Fruit fly (Drosophila melanogaster): ENCODE measurements around the gene CG33946.

The CG33946 gene

DNA sequence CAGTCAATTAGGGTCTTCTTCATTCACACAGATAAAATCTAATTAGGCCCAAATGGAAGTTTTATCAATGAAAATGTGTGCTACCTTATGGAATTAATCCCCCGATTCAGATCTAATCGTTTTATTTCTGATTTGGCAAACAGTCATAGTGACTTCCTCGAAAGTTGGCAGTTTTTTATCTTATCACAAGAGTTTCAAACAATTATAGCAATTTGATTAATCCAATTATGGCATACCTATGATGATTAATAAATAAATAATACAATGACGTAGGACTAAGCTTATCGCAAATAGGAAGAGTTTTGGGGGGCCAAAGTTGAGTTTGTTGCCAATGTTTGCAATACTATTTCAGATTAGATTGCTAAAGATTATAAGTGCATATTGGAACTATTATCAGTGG, 40.9 kb downstream of the CG33946 start:
- no peak for TF ChIP-seq lola (GFP tag; optimal IDR thresholded peaks at IDR 0.05)
- no peak for TF ChIP-seq jim (GFP tag; optimal IDR thresholded peaks at IDR 0.05)
- no peak for TF ChIP-seq CG32264 (GFP tag; optimal IDR thresholded peaks at IDR 0.05)
- no peak for TF ChIP-seq dl (GFP tag; optimal IDR thresholded peaks at IDR 0.05; ENCODE audit: insufficient read depth in 1 of 2, partially characterized antibody in 2 of 2)
- TF ChIP-seq sv (GFP tag; optimal IDR thresholded peaks at IDR 0.05) = no peak
- no peak for TF ChIP-seq sage (GFP tag; optimal IDR thresholded peaks at IDR 0.05)
- TF ChIP-seq br (GFP tag; optimal IDR thresholded peaks at IDR 0.05) = no peak
- TF ChIP-seq Abd-B (GFP tag; optimal IDR thresholded peaks at IDR 0.05) = no peak
- no peak for TF ChIP-seq Sp1 (GFP tag; optimal IDR thresholded peaks at IDR 0.05)
- TF ChIP-seq Hr83 (GFP tag; optimal IDR thresholded peaks at IDR 0.05; ENCODE audit: poor library complexity, severe bottlenecking) = no peak
- TF ChIP-seq CrebA (GFP tag; optimal IDR thresholded peaks at IDR 0.05; ENCODE audit: borderline replicate concordance) = no peak
- TF ChIP-seq h (GFP tag; optimal IDR thresholded peaks at IDR 0.05) = no peak

DNA sequence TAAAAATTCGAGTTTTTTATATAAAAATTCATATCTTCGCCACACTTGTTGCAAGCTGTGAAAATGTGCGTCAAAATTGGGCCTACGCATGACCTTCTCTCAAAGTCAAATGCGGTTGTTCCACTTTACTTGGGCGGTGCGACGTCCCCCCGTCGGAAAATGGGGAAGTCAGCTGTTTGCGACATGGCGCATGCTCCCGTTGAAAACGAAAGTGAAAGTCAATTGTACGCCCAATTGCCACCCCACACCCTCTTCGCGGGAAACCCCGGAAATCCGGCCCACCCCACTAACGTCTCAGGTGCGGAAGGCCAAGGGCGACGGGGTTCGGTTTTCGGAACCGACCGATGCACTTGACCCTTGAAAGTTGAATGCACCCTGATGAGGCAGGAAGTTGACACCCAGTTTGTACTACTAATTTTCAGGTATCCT, 41.7 kb downstream of the CG33946 start:
- TF ChIP-seq Rel (GFP tag; optimal IDR thresholded peaks at IDR 0.05) (no peak), Rel (tag; optimal IDR thresholded peaks at IDR 0.05) (peak; percentile 68), br (GFP tag; optimal IDR thresholded peaks at IDR 0.05) (no peak)

DNA sequence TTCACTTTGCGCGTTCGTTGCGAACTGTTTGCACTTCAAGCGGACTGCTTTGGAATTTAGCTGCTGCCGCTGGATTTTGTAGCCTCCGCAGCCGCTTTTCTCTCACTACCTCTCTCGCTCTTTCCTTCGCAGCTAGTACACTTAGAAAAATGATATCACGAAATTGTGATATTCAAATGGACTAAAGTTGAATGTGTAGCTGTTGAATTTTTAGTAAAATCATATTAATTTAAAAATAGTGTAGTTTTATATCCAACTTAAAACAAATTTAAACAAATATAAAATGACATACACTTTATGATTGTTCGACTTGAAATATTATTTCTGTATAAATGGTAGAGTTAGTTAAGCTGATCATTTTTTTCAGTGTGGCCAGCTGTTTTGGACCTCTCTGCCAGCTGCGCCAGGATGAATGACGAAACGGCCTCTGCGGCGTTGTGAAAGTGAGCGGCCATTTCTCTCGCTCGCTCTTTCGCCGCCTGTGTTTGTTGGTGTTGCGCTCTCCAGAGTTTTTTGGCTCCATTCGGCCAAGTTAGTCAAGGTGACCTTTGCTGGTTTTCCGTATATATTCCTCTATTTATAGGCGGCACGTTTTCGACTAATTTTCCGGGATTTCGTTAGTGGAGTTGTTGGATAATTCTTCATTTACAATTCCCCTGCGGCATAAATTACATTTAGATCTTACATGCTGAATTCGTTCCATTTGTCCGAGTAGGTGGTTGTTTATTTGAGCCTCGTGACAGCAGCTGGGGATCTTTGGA, 42.4 kb downstream of the CG33946 start, which contains the start of gene Ldh:
Gene Ldh (minus strand): TSS at position 51 of the 761 bp plus-strand sequence.
- TF ChIP-seq Hr78 (GFP tag; optimal IDR thresholded peaks at IDR 0.05) (no peak), br (GFP tag; optimal IDR thresholded peaks at IDR 0.05) (peak; percentile 92), jim (GFP tag; optimal IDR thresholded peaks at IDR 0.05) (no peak), h (GFP tag; optimal IDR thresholded peaks at IDR 0.05) (peak; percentile 98), Mio (GFP tag; optimal IDR thresholded peaks at IDR 0.05) (peak; percentile 19), pan (optimal IDR thresholded peaks at IDR 0.05) (no peak), psq (GFP tag; optimal IDR thresholded peaks at IDR 0.05) (peak; percentile 94), CrebA (GFP tag; optimal IDR thresholded peaks at IDR 0.05; ENCODE audit: borderline replicate concordance) (peak; percentile 74), Sp1 (GFP tag; optimal IDR thresholded peaks at IDR 0.05) (peak; percentile 98), Hr83 (GFP tag; optimal IDR thresholded peaks at IDR 0.05; ENCODE audit: poor library complexity, severe bottlenecking) (no peak), foxo (GFP tag; optimal IDR thresholded peaks at IDR 0.05) (peak; percentile 86 to 95), Vsx2 (GFP tag; optimal IDR thresholded peaks at IDR 0.05; ENCODE audit: partially characterized antibody) (no peak), HLH106 (tag; optimal IDR thresholded peaks at IDR 0.05) (peak; percentile 99), OdsH (GFP tag; optimal IDR thresholded peaks at IDR 0.05) (peak; percentile 97), woc (GFP tag; optimal IDR thresholded peaks at IDR 0.05) (peak; percentile 96), tai (GFP tag; optimal IDR thresholded peaks at IDR 0.05) (peak; percentile 89), Hnf4 (GFP tag; optimal IDR thresholded peaks at IDR 0.05) (peak; percentile 88), Abd-B (GFP tag; optimal IDR thresholded peaks at IDR 0.05) (no peak), N (GFP tag; optimal IDR thresholded peaks at IDR 0.05) (no peak), dsf (GFP tag; optimal IDR thresholded peaks at IDR 0.05; ENCODE audit: borderline replicate concordance) (peak; percentile 90), fru (GFP tag; optimal IDR thresholded peaks at IDR 0.05) (peak; percentile 94), brk (GFP tag; optimal IDR thresholded peaks at IDR 0.05) (peak; percentile 94), Myc (optimal IDR thresholded peaks at IDR 0.05) (no peak), dl (GFP tag; optimal IDR thresholded peaks at IDR 0.05; ENCODE audit: insufficient read depth in 1 of 2, partially characterized antibody in 2 of 2) (peak; percentile 15 to 64), CG32264 (GFP tag; optimal IDR thresholded peaks at IDR 0.05) (peak; percentile 92), rgr (GFP tag; optimal IDR thresholded peaks at IDR 0.05) (peak; percentile 97), Rel (GFP tag; optimal IDR thresholded peaks at IDR 0.05) (peak; percentile 95), Rel (tag; optimal IDR thresholded peaks at IDR 0.05) (peak; percentile 85), ey (GFP tag; optimal IDR thresholded peaks at IDR 0.05) (peak; percentile 94), usp (GFP tag; optimal IDR thresholded peaks at IDR 0.05) (no peak), Dif (GFP tag; optimal IDR thresholded peaks at IDR 0.05; ENCODE audit: partially characterized antibody) (peak; percentile 40), GATAd (GFP tag; optimal IDR thresholded peaks at IDR 0.05) (peak; percentile 73), sv (GFP tag; optimal IDR thresholded peaks at IDR 0.05) (peak; percentile 90), Dfd (GFP tag; optimal IDR thresholded peaks at IDR 0.05) (peak; percentile 82), sage (GFP tag; optimal IDR thresholded peaks at IDR 0.05) (peak; percentile 88), dmrt93B (GFP tag; optimal IDR thresholded peaks at IDR 0.05) (peak; percentile 91), CG9705 (GFP tag; optimal IDR thresholded peaks at IDR 0.05) (peak; percentile 94), lola (GFP tag; optimal IDR thresholded peaks at IDR 0.05) (no peak), Jra (GFP tag; optimal IDR thresholded peaks at IDR 0.05) (peak; percentile 69)
